Worm (Caenorhabditis elegans): ENCODE results near the gene ZK813.4.

The ZK813.4 gene

DNA sequence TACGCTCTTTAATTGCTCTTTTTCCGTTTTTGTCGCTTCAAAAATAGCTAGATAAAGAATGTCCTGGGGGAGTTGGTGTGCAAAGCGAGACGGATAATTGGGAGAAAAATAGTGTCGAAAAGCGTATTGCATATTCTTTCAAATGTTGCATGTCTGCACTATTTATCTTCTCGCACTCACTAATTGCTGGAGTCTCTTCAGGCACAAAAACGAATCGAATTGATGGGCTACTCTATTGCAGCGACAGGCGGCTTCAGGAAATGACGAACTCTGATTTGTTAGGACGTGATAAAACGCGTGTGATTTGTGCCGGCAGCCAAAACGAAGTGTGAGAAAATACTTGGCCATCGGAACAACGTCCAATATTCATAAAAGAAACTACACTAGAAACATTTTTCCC is 10.4 kb upstream of the ZK813.4 start:
- TF ChIP-seq rnt-1 (tag; optimal IDR thresholded peaks at IDR 0.05) (peak; percentile 65), mef-2 (tag; optimal IDR thresholded peaks at IDR 0.05) (no peak)

DNA sequence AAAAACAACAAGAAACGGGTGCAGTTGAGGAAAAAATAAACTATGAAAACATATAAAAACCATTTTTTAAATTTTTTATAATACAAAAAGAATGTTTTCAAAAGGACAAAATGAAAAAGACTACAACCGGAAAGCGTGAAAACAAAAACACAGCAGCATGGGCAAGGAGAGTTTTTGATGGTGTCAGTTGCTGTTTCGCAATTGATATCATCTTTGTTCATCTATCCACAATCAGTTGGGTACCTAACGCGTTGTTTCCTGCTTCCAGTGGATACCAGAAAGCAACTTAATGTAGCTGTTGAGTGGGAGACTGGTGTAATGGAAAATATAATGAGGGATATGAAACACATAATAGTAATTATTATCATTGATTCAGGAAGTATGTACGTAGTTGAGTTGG is 9.9 kb upstream of the ZK813.4 start:
- no peak for TF ChIP-seq nhr-47 (tag; optimal IDR thresholded peaks at IDR 0.05)
- TF ChIP-seq rnt-1 (tag; optimal IDR thresholded peaks at IDR 0.05), result peak; percentile 59

DNA sequence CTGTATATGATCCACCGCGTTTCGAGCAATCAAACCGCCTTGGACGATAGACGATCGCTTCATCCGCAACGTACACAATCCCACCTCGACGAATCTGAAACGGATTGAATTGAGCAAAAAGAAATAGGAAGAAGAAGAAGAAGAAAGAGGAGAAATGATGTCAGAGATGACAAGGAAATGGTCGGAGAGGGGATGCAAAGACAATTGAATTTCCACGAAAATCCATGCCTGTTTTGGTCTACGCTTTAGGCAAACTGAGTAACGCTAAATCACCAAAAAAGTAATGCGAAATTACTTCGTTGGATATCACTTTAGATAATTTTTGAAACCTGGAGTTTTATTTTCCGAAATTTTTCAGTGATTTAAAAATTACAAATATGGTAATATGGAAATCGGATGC is 798 bp downstream of the ZK813.4 start:
- TF ChIP-seq mef-2 (tag; optimal IDR thresholded peaks at IDR 0.05) (no peak), fkh-10 (GFP tag; optimal IDR thresholded peaks at IDR 0.05) (peak; percentile 59), lin-13 (GFP tag; optimal IDR thresholded peaks at IDR 0.05) (no peak), hlh-17 (GFP tag; optimal IDR thresholded peaks at IDR 0.05; ENCODE audit: borderline replicate concordance) (no peak)

DNA sequence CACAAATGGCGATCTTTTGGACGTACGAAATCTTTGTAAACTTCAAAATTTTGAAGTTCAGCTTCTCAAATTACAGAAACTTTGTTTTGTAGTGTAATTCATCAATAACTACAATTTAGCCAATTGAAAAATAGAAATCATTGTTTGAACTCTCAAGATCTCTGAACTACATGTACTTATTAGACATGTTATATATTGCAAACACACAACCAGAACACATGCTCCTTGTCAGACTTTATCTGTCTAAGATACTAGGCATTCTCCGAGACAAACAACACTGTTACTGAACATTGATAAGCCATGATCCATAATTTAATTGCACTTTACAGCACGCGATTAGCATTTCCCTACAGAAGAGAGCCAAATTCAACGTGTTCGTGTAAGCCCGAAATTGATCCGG is 5.4 kb downstream of the ZK813.4 start, which contains the start of gene ZK813.6:
TSS of gene ZK813.6 (plus strand) at position 301 of the 400 bp plus-strand sequence.
- no peak for TF ChIP-seq snpc-4 (tag; optimal IDR thresholded peaks at IDR 0.05)
- no peak for TF ChIP-seq fkh-8 (tag; optimal IDR thresholded peaks at IDR 0.05)
- no peak for TF ChIP-seq lir-3 (tag; optimal IDR thresholded peaks at IDR 0.05; ENCODE audit: poor library complexity)
- no peak for TF ChIP-seq vab-15 (tag; optimal IDR thresholded peaks at IDR 0.05)
- TF ChIP-seq elt-3 (tag; optimal IDR thresholded peaks at IDR 0.05), result no peak
- no peak for TF ChIP-seq nhr-19 (GFP tag; conservative IDR thresholded peaks at IDR 0.05)
- TF ChIP-seq lin-35 (GFP tag; optimal IDR thresholded peaks at IDR 0.05), result no peak
- no peak for TF ChIP-seq grh-1 (GFP tag; IDR thresholded peaks at IDR 0.05)
- TF ChIP-seq ets-5 (GFP tag; IDR thresholded peaks at IDR 0.05), result no peak
- no peak for TF ChIP-seq unc-130 (tag; optimal IDR thresholded peaks at IDR 0.05)

DNA sequence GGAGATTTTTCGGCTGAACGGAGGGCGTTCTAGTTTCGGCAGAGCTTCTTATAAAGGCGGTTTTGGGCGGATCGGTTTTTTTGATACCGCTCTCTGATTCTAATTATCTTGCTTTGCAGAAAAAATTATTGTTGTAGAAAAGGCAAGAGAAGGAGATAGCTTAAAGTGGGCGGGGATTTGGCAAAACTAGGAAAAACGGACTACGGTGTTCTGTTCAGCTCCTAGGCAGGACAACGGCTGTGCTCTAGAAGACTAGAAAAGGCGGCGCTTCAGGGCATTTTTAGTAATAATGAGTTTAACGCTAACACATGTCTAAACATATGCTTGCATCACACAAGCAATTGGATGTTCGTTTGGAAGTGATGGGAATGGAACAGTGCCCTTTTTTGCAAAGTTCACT is 10.8 kb downstream of the ZK813.4 start, which contains the start of gene C04F6.7:
TSS of gene C04F6.7 (minus strand) at position 101 of the 400 bp plus-strand sequence.
- TF ChIP-seq aly-2 (tag; optimal IDR thresholded peaks at IDR 0.05), result no peak
- TF ChIP-seq nhr-11 (tag; optimal IDR thresholded peaks at IDR 0.05), result no peak
- no peak for TF ChIP-seq lin-13 (GFP tag; optimal IDR thresholded peaks at IDR 0.05)
- no peak for TF ChIP-seq nhr-85 (tag)

DNA sequence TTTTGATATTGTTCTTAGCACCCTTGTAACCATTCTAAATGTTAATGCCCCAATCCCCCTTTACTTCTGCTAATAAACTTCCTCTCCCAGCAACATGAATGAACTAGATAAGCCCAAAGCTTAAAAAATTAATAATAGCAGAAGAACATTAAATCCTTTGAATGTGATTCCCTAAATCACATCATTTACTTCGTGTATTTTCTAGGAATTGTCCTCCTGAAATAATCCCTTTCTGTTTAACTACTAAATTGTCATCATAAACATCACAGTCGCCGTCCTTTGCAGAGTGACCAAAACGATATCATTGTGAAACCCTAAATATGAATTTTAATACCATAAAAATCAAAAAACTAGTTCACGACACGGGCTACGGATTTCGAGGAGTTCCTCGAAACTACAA is 13.9 kb downstream of the ZK813.4 start:
- TF ChIP-seq dsc-1 (tag; optimal IDR thresholded peaks at IDR 0.05), result peak; percentile 87
- no peak for TF ChIP-seq egl-13 (tag; optimal IDR thresholded peaks at IDR 0.05)
- no peak for TF ChIP-seq mab-9 (GFP tag; IDR thresholded peaks at IDR 0.05)
- TF ChIP-seq nhr-71 (tag; optimal IDR thresholded peaks at IDR 0.05), result no peak
- TF ChIP-seq mef-2 (tag; optimal IDR thresholded peaks at IDR 0.05), result no peak
- no peak for TF ChIP-seq nhr-76 (tag; optimal IDR thresholded peaks at IDR 0.05)
- no peak for TF ChIP-seq C04F5.9 (tag; optimal IDR thresholded peaks at IDR 0.05)
- no peak for TF ChIP-seq lin-15B (tag; optimal IDR thresholded peaks at IDR 0.05)
- TF ChIP-seq ceh-8 (GFP tag; optimal IDR thresholded peaks at IDR 0.05), result no peak
- TF ChIP-seq pax-3 (tag; optimal IDR thresholded peaks at IDR 0.05), result peak; percentile 58
- no peak for TF ChIP-seq pag-3 (tag; optimal IDR thresholded peaks at IDR 0.05; ENCODE audit: borderline replicate concordance, insufficient read depth)
- TF ChIP-seq C16A3.4 (tag; optimal IDR thresholded peaks at IDR 0.05), result no peak
- TF ChIP-seq ceh-63 (GFP tag; optimal IDR thresholded peaks at IDR 0.05), result no peak
- peak; percentile 34 for TF ChIP-seq sox-4 (tag; optimal IDR thresholded peaks at IDR 0.05)
- no peak for TF ChIP-seq tbx-2 (tag; optimal IDR thresholded peaks at IDR 0.05)
- TF ChIP-seq fkh-10 (GFP tag; optimal IDR thresholded peaks at IDR 0.05), result no peak
- TF ChIP-seq unc-130 (tag; optimal IDR thresholded peaks at IDR 0.05), result no peak
- no peak for TF ChIP-seq aly-2 (tag; optimal IDR thresholded peaks at IDR 0.05)
- TF ChIP-seq hlh-17 (GFP tag; optimal IDR thresholded peaks at IDR 0.05; ENCODE audit: borderline replicate concordance), result no peak
- TF ChIP-seq fos-1 (tag; optimal IDR thresholded peaks at IDR 0.05), result no peak
- no peak for TF ChIP-seq nhr-19 (GFP tag; conservative IDR thresholded peaks at IDR 0.05)
- TF ChIP-seq efl-3 (GFP tag; optimal IDR thresholded peaks at IDR 0.05), result no peak
- TF ChIP-seq pqm-1 (tag; optimal IDR thresholded peaks at IDR 0.05), result no peak
- no peak for TF ChIP-seq nhr-84 (tag; optimal IDR thresholded peaks at IDR 0.05)
- TF ChIP-seq ztf-4 (tag; optimal IDR thresholded peaks at IDR 0.05), result no peak
- peak; percentile 17 for TF ChIP-seq nhr-47 (tag; optimal IDR thresholded peaks at IDR 0.05)
- TF ChIP-seq lin-13 (GFP tag; optimal IDR thresholded peaks at IDR 0.05), result no peak
- peak; percentile 6 for TF ChIP-seq fkh-8 (tag; optimal IDR thresholded peaks at IDR 0.05)
- TF ChIP-seq lin-39 (tag; optimal IDR thresholded peaks at IDR 0.05), result no peak
- no peak for TF ChIP-seq jun-1 (tag; optimal IDR thresholded peaks at IDR 0.05)
- TF ChIP-seq egl-27 (tag; optimal IDR thresholded peaks at IDR 0.05), result no peak
